Worm (Caenorhabditis elegans) whole organism, midembryonic: ENCODE results near the gene F14D7.9.
"Not testable (repeated sequence)": the region's sequence is repeated elsewhere in the genome, so short reads cannot be mapped to it uniquely, and the experiment has no call there.

Experiments
- T22C8.4 ChIP-seq: fragments of 200-800 bp; sonication (Bioruptor generic); IDR thresholded peaks from 2 replicates; pipeline ENCODE4 v1.3.6; 2022; ENCODE audit warnings: missing genetic modification characterization, missing compliant biosample characterization
- cog-1 ChIP-seq: sonication (generic microtip); optimal IDR thresholded peaks from 2 replicates; lab custom pipeline; 2016; ENCODE audit warnings: missing genetic modification characterization, missing compliant biosample characterization
- flt-1 ChIP-seq: fragments of 200-800 bp; sonication (Bioruptor generic); IDR thresholded peaks from 2 replicates; pipeline ENCODE4 v1.3.6; 2022; ENCODE audit warnings: missing genetic modification characterization, missing compliant biosample characterization
- klf-2 ChIP-seq: fragments of 200-800 bp; sonication (Bioruptor generic); conservative IDR thresholded peaks from 2 replicates; pipeline ENCODE4 v1.3.6; 2022; ENCODE audit warnings: missing genetic modification reagents, missing genetic modification characterization, missing compliant biosample characterization
- ref-1 ChIP-seq: fragments of 200-800 bp; sonication (Bioruptor generic); conservative IDR thresholded peaks from 2 replicates; pipeline ENCODE4 v1.3.6; 2022; ENCODE audit warnings: missing genetic modification reagents, missing genetic modification characterization, missing compliant biosample characterization
- tab-1 ChIP-seq: fragments of 200-800 bp; sonication (Bioruptor generic); IDR thresholded peaks from 2 replicates; pipeline ENCODE4 v1.3.6; 2022; ENCODE audit warnings: missing genetic modification characterization, missing compliant biosample characterization
- ztf-23 ChIP-seq: fragments of 200-800 bp; sonication (Bioruptor generic); IDR thresholded peaks from 2 replicates; pipeline ENCODE4 v1.3.6; 2022; ENCODE audit warnings: missing genetic modification reagents, missing genetic modification characterization, missing compliant biosample characterization

ce11 chrV:14274268-14274667 is 20.2 kb upstream of the F14D7.9 start, which contains the start of gene F40G12.7:
- TF ChIP-seq flt-1 (GFP tag; lab: Robert Waterston, UW); tab-1 (GFP tag; lab: Robert Waterston, UW); T22C8.4 (GFP tag; lab: Robert Waterston, UW); ref-1 (GFP tag; lab: Robert Waterston, UW); klf-2 (GFP tag; lab: Robert Waterston, UW); cog-1 (tag; lab: Kevin White, UChicago); ztf-23 (GFP tag; lab: Robert Waterston, UW): not testable (repeated sequence)
